Fruit fly (Drosophila melanogaster): ENCODE measurements around the gene CG12099.
A peak's percentile ranks its signal among the peaks of the same experiment; 100 is the strongest.

CG12099 gene

dm6 chr3L:1533699-1534431 is 24.4 kb downstream of the CG12099 start, which contains the start of gene Iml1 (continued):
- TF ChIP-seq CG5953 (GFP tag; IDR thresholded peaks at IDR 0.05): no peak
- no peak for TF ChIP-seq CG9609 (GFP tag; optimal IDR thresholded peaks at IDR 0.05)
- TF ChIP-seq Fer3 (tag; optimal IDR thresholded peaks at IDR 0.05): no peak
- TF ChIP-seq CG13424 (tag; optimal IDR thresholded peaks at IDR 0.05): peak; percentile 30
- TF ChIP-seq Ssrp (tag; optimal IDR thresholded peaks at IDR 0.05): peak; percentile 11
- no peak for TF ChIP-seq cg (GFP tag; optimal IDR thresholded peaks at IDR 0.05)
- TF ChIP-seq CG7928 (GFP tag; optimal IDR thresholded peaks at IDR 0.05): no peak
- TF ChIP-seq ATbp (GFP tag; optimal IDR thresholded peaks at IDR 0.05): no peak
- no peak for TF ChIP-seq vfl (GFP tag; optimal IDR thresholded peaks at IDR 0.05)
- no peak for TF ChIP-seq Deaf1 (tag; optimal IDR thresholded peaks at IDR 0.05)
- no peak for TF ChIP-seq CG7271 (tag; optimal IDR thresholded peaks at IDR 0.05)
- TF ChIP-seq gcm (GFP tag; optimal IDR thresholded peaks at IDR 0.05): no peak
- TF ChIP-seq CG10431 (GFP tag; optimal IDR thresholded peaks at IDR 0.05): no peak
- TF ChIP-seq D (optimal IDR thresholded peaks at IDR 0.05): no peak
- TF ChIP-seq D (GFP tag; optimal IDR thresholded peaks at IDR 0.05): no peak
- TF ChIP-seq pfk (GFP tag; optimal IDR thresholded peaks at IDR 0.05): no peak
- no peak for TF ChIP-seq Hand (GFP tag; optimal IDR thresholded peaks at IDR 0.05)
- no peak for TF ChIP-seq gsb-n (tag; optimal IDR thresholded peaks at IDR 0.05)
- TF ChIP-seq CG4328 (GFP tag; optimal IDR thresholded peaks at IDR 0.05): no peak
- no peak for TF ChIP-seq Lim3 (GFP tag; IDR thresholded peaks at IDR 0.05)
- TF ChIP-seq CG1602 (GFP tag; optimal IDR thresholded peaks at IDR 0.05): peak; percentile 12
- peak; percentile 50 for TF ChIP-seq CG14710 (tag; optimal IDR thresholded peaks at IDR 0.05)
- TF ChIP-seq CG9797 (GFP tag; optimal IDR thresholded peaks at IDR 0.05): peak; percentile 66
- no peak for TF ChIP-seq ara (GFP tag; IDR thresholded peaks at IDR 0.05)
- no peak for TF ChIP-seq Bdp1 (GFP tag; optimal IDR thresholded peaks at IDR 0.05)
- TF ChIP-seq Sox102F (GFP tag; optimal IDR thresholded peaks at IDR 0.05): no peak
- no peak for TF ChIP-seq CG33213 (GFP tag; optimal IDR thresholded peaks at IDR 0.05)
- peak; percentile 70 for TF ChIP-seq vvl (GFP tag; IDR thresholded peaks at IDR 0.05)
- peak; percentile 20 for TF ChIP-seq CG13775 (GFP tag; optimal IDR thresholded peaks at IDR 0.05)
- no peak for TF ChIP-seq unpg (GFP tag; optimal IDR thresholded peaks at IDR 0.05)
- TF ChIP-seq CG4730 (GFP tag; IDR thresholded peaks at IDR 0.05): no peak
- no peak for TF ChIP-seq schlank (tag; optimal IDR thresholded peaks at IDR 0.05)
- no peak for TF ChIP-seq CG6654 (GFP tag; optimal IDR thresholded peaks at IDR 0.05)
- TF ChIP-seq Hmx (GFP tag; optimal IDR thresholded peaks at IDR 0.05): no peak
- no peak for TF ChIP-seq Dfd (GFP tag; optimal IDR thresholded peaks at IDR 0.05)
- TF ChIP-seq dmrt99B (tag; optimal IDR thresholded peaks at IDR 0.05): no peak
- no peak for TF ChIP-seq PHDP (tag; optimal IDR thresholded peaks at IDR 0.05)
- TF ChIP-seq zfh1 (GFP tag; IDR thresholded peaks at IDR 0.05): no peak
- TF ChIP-seq CG13296 (GFP tag; optimal IDR thresholded peaks at IDR 0.05): no peak
- no peak for TF ChIP-seq Fer2 (tag; optimal IDR thresholded peaks at IDR 0.05)
- TF ChIP-seq Gug (GFP tag; IDR thresholded peaks at IDR 0.05): peak; percentile 78
- TF ChIP-seq Adf1 (GFP tag; IDR thresholded peaks at IDR 0.05): no peak
- no peak for TF ChIP-seq CG10209 (GFP tag; optimal IDR thresholded peaks at IDR 0.05)
- no peak for TF ChIP-seq croc (GFP tag; conservative IDR thresholded peaks at IDR 0.05)
- no peak for TF ChIP-seq Mad (GFP tag; optimal IDR thresholded peaks at IDR 0.05)
- TF ChIP-seq CG18262 (tag; optimal IDR thresholded peaks at IDR 0.05): no peak
- peak; percentile 26 for TF ChIP-seq Hr3 (GFP tag; optimal IDR thresholded peaks at IDR 0.05)
- peak; percentile 28 for TF ChIP-seq tin (GFP tag; optimal IDR thresholded peaks at IDR 0.05)
- TF ChIP-seq CG31388 (GFP tag; optimal IDR thresholded peaks at IDR 0.05): no peak
- TF ChIP-seq CG1024 (GFP tag; IDR thresholded peaks at IDR 0.05): no peak
- TF ChIP-seq CG9876 (GFP tag; optimal IDR thresholded peaks at IDR 0.05): no peak
